Worm (Caenorhabditis elegans) whole organism, L3 larva: Measurements from ENCODE around the gene ttr-34.

Experiments
- R02D3.7 ChIP-seq: fragments of 150-350 bp; optimal IDR thresholded peaks from 2 replicates; lab custom pipeline; 2014; ENCODE audit warnings: missing biosample characterization, missing genetic modification characterization
- ZK546.5 ChIP-seq: sonication (generic microtip); optimal IDR thresholded peaks from 2 replicates; lab custom pipeline; 2017; ENCODE audit warnings: missing biosample characterization, missing genetic modification characterization
- aly-2 ChIP-seq: fragments of 150-350 bp; optimal IDR thresholded peaks from 2 replicates; lab custom pipeline; 2014; ENCODE audit warnings: missing biosample characterization, missing genetic modification characterization
- ama-1 ChIP-seq: fragments of 150-350 bp; optimal IDR thresholded peaks from 2 replicates; lab custom pipeline; 2018
- ceh-16 ChIP-seq: sonication (generic microtip); optimal IDR thresholded peaks from 2 replicates; lab custom pipeline; 2017; ENCODE audit warnings: missing biosample characterization, missing genetic modification characterization
- ceh-28 ChIP-seq: fragments of 150-350 bp; optimal IDR thresholded peaks from 2 replicates; lab custom pipeline; 2014; ENCODE audit warnings: missing biosample characterization, missing genetic modification reagents, missing genetic modification characterization
- ceh-9 ChIP-seq: sonication (generic microtip); optimal IDR thresholded peaks from 2 replicates; lab custom pipeline; 2018; ENCODE audit warnings: missing biosample characterization, missing genetic modification characterization
- daf-12 ChIP-seq: fragments of 150-350 bp; optimal IDR thresholded peaks from 2 replicates; lab custom pipeline; 2014; ENCODE audit warnings: missing biosample characterization, missing genetic modification reagents, missing genetic modification characterization
- egl-27 ChIP-seq: sonication (generic microtip); optimal IDR thresholded peaks from 4 replicates; lab custom pipeline; 2017; ENCODE audit warnings: missing biosample characterization, missing genetic modification reagents, missing genetic modification characterization
- egl-5 ChIP-seq: fragments of 150-350 bp; optimal IDR thresholded peaks from 2 replicates; lab custom pipeline; 2017; ENCODE audit warnings: missing biosample characterization, missing genetic modification reagents, missing genetic modification characterization, inconsistent platforms
- elt-1 ChIP-seq: fragments of 150-350 bp; optimal IDR thresholded peaks from 2 replicates; lab custom pipeline; 2014; ENCODE audit warnings: missing biosample characterization, missing genetic modification characterization
- elt-2 ChIP-seq: sonication (generic microtip); optimal IDR thresholded peaks from 2 replicates; lab custom pipeline; 2016; ENCODE audit warnings: missing genetic modification reagents, mild to moderate bottlenecking, missing genetic modification characterization, missing compliant biosample characterization
- elt-3 ChIP-seq, 3 experiments: fragments of 150-350 bp in 1 of 3; sonication (generic microtip) in 2 of 3; optimal IDR thresholded peaks; 2 replicates in 2 of 3; 4 replicates in 1 of 3; lab custom pipeline; 2014 to 2017; ENCODE audit warnings: missing biosample characterization in 3 of 3, missing genetic modification characterization in 3 of 3
- fkh-10 ChIP-seq: sonication (generic microtip); optimal IDR thresholded peaks from 2 replicates; lab custom pipeline; 2017; ENCODE audit warnings: missing biosample characterization, missing genetic modification reagents, missing genetic modification characterization
- fos-1 ChIP-seq: fragments of 150-350 bp; optimal IDR thresholded peaks from 2 replicates; lab custom pipeline; 2014; ENCODE audit warnings: missing biosample characterization, missing genetic modification characterization
- hmg-11 ChIP-seq: sonication (generic microtip); optimal IDR thresholded peaks from 2 replicates; lab custom pipeline; 2016; ENCODE audit warnings: missing genetic modification characterization, missing compliant biosample characterization
- jun-1 ChIP-seq: fragments of 150-350 bp; optimal IDR thresholded peaks from 2 replicates; lab custom pipeline; 2014; ENCODE audit warnings: missing biosample characterization, missing genetic modification reagents, missing genetic modification characterization
- mdl-1 ChIP-seq: fragments of 150-350 bp; optimal IDR thresholded peaks from 2 replicates; lab custom pipeline; 2014; ENCODE audit warnings: missing biosample characterization, missing genetic modification characterization
- mml-1 ChIP-seq: fragments of 150-350 bp; sonication (generic microtip); optimal IDR thresholded peaks from 3 replicates; lab custom pipeline; 2014; ENCODE audit warnings: missing biosample characterization, missing genetic modification characterization
- nfya-1 ChIP-seq: sonication (generic microtip); optimal IDR thresholded peaks from 2 replicates; lab custom pipeline; 2017; ENCODE audit warnings: missing genetic modification characterization, mild to moderate bottlenecking, missing compliant biosample characterization, antibody characterized with exemption, moderate library complexity; ENCODE audit not compliant: insufficient read depth
- nhr-11 ChIP-seq: fragments of 150-350 bp; optimal IDR thresholded peaks from 2 replicates; lab custom pipeline; 2014; ENCODE audit warnings: missing biosample characterization, missing genetic modification characterization
- nhr-12 ChIP-seq: fragments of 150-350 bp; optimal IDR thresholded peaks from 2 replicates; lab custom pipeline; 2014; ENCODE audit warnings: missing biosample characterization, missing genetic modification characterization
- nhr-237 ChIP-seq: fragments of 150-350 bp; optimal IDR thresholded peaks from 2 replicates; lab custom pipeline; 2014; ENCODE audit warnings: missing biosample characterization, missing genetic modification characterization
- nhr-25 ChIP-seq: sonication (generic microtip); optimal IDR thresholded peaks from 2 replicates; lab custom pipeline; 2017; ENCODE audit warnings: missing biosample characterization, missing genetic modification characterization
- nhr-28 ChIP-seq: fragments of 150-350 bp; optimal IDR thresholded peaks from 2 replicates; lab custom pipeline; 2014; ENCODE audit warnings: missing biosample characterization, missing genetic modification characterization
- nhr-43 ChIP-seq: sonication (generic microtip); optimal IDR thresholded peaks from 2 replicates; lab custom pipeline; 2016; ENCODE audit warnings: mild to moderate bottlenecking, missing genetic modification characterization, missing compliant biosample characterization; ENCODE audit not compliant: poor library complexity, severe bottlenecking
- nhr-67 ChIP-seq: fragments of 150-350 bp; optimal IDR thresholded peaks from 2 replicates; lab custom pipeline; 2014; ENCODE audit warnings: missing biosample characterization, missing genetic modification characterization
- nhr-77 ChIP-seq: fragments of 150-350 bp; optimal IDR thresholded peaks from 2 replicates; lab custom pipeline; 2014; ENCODE audit warnings: missing biosample characterization, missing genetic modification characterization
- pha-4 ChIP-seq: fragments of 150-350 bp; optimal IDR thresholded peaks from 2 replicates; lab custom pipeline; 2014; ENCODE audit warnings: missing biosample characterization, missing genetic modification reagents, missing genetic modification characterization
- pqm-1 ChIP-seq: fragments of 150-350 bp; optimal IDR thresholded peaks from 2 replicates; lab custom pipeline; 2017; ENCODE audit warnings: missing biosample characterization, missing genetic modification characterization, inconsistent platforms
- skn-1 ChIP-seq: fragments of 150-350 bp; optimal IDR thresholded peaks from 2 replicates; lab custom pipeline; 2014; ENCODE audit warnings: missing biosample characterization, missing genetic modification characterization
- tbx-2 ChIP-seq: sonication (generic microtip); optimal IDR thresholded peaks from 2 replicates; lab custom pipeline; 2016; ENCODE audit warnings: mild to moderate bottlenecking, missing genetic modification characterization, missing compliant biosample characterization
- unc-39 ChIP-seq: sonication (generic microtip); optimal IDR thresholded peaks from 4 replicates; lab custom pipeline; 2017; ENCODE audit warnings: missing biosample characterization, missing genetic modification characterization
- ztf-11 ChIP-seq: fragments of 150-350 bp; optimal IDR thresholded peaks from 2 replicates; lab custom pipeline; 2014; ENCODE audit warnings: missing biosample characterization, missing genetic modification characterization

ttr-34 gene

DNA sequence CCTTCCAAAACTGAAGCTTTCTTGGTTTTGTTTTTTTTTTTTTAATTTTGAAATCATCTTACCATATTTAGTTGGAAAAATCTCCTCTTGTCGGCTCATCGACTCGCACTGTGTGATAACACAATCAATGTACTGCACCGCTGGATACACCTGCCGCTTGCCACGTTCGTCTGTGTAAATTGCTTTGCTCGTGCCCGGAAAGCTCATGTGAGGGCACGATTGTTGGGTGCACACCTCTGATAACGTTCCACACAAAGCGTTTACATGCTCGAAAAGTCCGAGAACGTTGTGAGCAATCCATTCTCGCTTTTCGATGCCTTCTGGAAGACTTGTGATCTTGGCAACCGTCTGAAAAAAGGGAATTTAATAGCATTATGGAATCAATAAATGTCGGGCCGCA is 14.9 kb downstream of the ttr-34 start:
- TF ChIP-seq elt-2 (tag; lab: Kevin White, UChicago) (peak; percentile 57), aly-2 (no peak), elt-3 (tag; optimal IDR thresholded peaks at IDR 0.05; lab: Kevin White, UChicago) (no peak)
- TF ChIP-seq, all 47 proteins: peak for 1

- TF ChIP-seq nhr-11 (tag; lab: Kevin White, UChicago) = no peak
- TF ChIP-seq ceh-16 = no peak
- no peak for TF ChIP-seq unc-39
- TF ChIP-seq fkh-10 (GFP tag; lab: Kevin White, UChicago) = peak; percentile 69
- no peak for TF ChIP-seq aly-2
- TF ChIP-seq R02D3.7 (tag; lab: Kevin White, UChicago) = no peak
- TF ChIP-seq skn-1 (tag; lab: Kevin White, UChicago) = no peak
- TF ChIP-seq tbx-2 (tag; lab: Kevin White, UChicago) = no peak
Measured at ce11 chrX:13155730-13156129, 16.1 kb downstream of the ttr-34 start.

DNA sequence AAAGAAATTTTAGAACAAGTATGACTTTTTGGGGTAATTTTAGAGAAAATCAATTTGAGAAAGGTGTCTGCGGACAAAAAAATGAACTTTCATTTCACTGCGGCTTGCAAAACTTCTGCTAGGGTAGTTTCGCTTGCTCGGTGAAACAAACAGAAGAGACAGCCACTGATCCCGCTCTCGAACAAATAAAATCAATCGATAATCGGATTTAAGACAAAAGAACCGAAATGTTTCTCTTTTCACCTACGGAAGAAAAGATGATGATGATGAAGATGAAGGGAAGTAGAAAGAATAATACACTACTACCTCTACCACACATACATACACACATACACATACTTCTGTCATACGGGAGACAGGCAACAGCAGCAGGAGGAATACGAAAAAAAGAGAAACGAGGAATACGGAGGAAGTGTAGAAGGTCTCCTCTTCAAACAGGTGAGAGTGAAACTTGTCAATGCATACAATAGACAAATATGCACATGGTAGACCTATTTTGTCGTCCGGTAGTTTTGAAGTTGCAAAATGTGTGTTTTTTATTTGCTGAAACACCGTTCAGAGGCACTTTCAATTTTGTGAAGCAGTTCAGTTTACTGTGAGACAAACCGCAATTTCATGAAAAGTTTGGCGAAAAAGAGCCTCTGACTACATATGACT is 17.6 kb downstream of the ttr-34 start:
- TF ChIP-seq egl-27 (tag; lab: Kevin White, UChicago) (no peak), daf-12 (no peak), nhr-237 (no peak), nhr-12 (tag; lab: Kevin White, UChicago) (no peak), ceh-28 (tag; lab: Kevin White, UChicago) (peak; percentile 65), nfya-1 (no peak), elt-2 (tag; lab: Kevin White, UChicago) (no peak), pha-4 (tag; lab: Kevin White, UChicago) (peak; percentile 15)
- TF ChIP-seq, all 47 proteins: peak for 2

- TF ChIP-seq pha-4 (tag; lab: Kevin White, UChicago) = peak; percentile 5
- TF ChIP-seq fos-1 = no peak
Measured at ce11 chrX:13158487-13158886, 18.9 kb downstream of the ttr-34 start.

DNA sequence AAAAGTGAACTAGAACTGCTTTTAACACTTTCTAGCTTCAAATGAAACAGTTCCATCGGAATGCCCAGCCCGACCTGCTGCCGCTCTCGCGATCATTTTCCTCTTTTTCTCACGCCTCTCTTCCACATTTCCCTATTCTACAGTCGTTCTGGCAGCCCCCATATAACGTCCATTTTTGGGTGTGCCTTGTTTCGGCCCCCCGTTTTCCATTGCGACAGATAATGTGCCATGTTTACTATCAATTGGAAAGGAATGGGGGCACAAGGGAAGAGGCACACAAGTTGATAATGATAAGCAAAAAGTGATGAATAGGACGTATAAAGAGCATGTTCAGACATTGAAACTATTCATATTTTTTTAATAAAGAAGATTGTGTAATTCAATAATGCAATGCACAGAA is 19.4 kb downstream of the ttr-34 start:
- TF ChIP-seq daf-12 (no peak), ceh-28 (tag; lab: Kevin White, UChicago) (no peak), nhr-28 (tag; lab: Kevin White, UChicago) (no peak), ceh-9 (tag; lab: Kevin White, UChicago) (no peak), pha-4 (tag; lab: Kevin White, UChicago) (peak; percentile 62), elt-2 (tag; lab: Kevin White, UChicago) (peak; percentile 97), nhr-237 (no peak), ama-1 (lab: Kevin White, UChicago) (no peak), mml-1 (tag; lab: Kevin White, UChicago) (no peak), egl-27 (tag; lab: Kevin White, UChicago) (no peak), nhr-11 (tag; lab: Kevin White, UChicago) (no peak), pqm-1 (tag; lab: Kevin White, UChicago) (peak; percentile 85), jun-1 (tag; lab: Kevin White, UChicago) (peak; percentile 49), ceh-16 (no peak), mdl-1 (tag; lab: Kevin White, UChicago) (no peak), tbx-2 (tag; lab: Kevin White, UChicago) (no peak), elt-1 (no peak), fos-1 (no peak), ztf-11 (no peak), egl-5 (tag; lab: Kevin White, UChicago) (no peak), hmg-11 (tag; lab: Kevin White, UChicago) (peak; percentile 22), ZK546.5 (no peak), nhr-77 (tag; lab: Kevin White, UChicago) (no peak)

DNA sequence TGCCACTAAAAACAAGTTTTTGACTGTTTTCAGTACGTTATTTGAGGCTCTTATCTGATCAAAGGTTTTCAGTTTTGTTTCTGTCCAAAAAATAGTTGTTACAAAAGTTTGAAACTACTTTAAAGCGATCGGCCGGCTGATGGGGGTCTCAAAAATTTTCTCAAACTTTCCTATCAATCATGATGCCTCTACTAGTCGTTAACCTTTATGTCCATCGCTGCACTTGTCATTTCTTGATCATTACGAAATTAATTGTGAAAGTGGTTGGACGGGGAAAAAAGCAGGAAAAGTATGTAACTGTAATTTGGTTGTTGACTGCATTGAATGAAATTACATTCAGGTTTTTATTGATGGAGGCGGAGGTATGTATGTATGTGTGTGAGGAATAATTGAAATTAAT is 20.3 kb downstream of the ttr-34 start:
- TF ChIP-seq fkh-10 (GFP tag; lab: Kevin White, UChicago) (no peak), fos-1 (no peak), nhr-67 (no peak), elt-2 (tag; lab: Kevin White, UChicago) (peak; percentile 5), nhr-25 (peak; percentile 8), nhr-43 (tag; lab: Kevin White, UChicago) (no peak), daf-12 (no peak)
